Worm (Caenorhabditis elegans) whole organism, L2 larva: ENCODE measurements around the gene F58H1.2.

Experiments used
- nhr-77 ChIP-seq: fragments of 150-350 bp; optimal IDR thresholded peaks from 2 replicates; lab custom pipeline; 2014; ENCODE audit warnings: missing biosample characterization, missing genetic modification characterization
- ztf-11 ChIP-seq: sonication (generic microtip); optimal IDR thresholded peaks from 2 replicates; lab custom pipeline; 2017; ENCODE audit warnings: missing biosample characterization, missing genetic modification characterization

DNA sequence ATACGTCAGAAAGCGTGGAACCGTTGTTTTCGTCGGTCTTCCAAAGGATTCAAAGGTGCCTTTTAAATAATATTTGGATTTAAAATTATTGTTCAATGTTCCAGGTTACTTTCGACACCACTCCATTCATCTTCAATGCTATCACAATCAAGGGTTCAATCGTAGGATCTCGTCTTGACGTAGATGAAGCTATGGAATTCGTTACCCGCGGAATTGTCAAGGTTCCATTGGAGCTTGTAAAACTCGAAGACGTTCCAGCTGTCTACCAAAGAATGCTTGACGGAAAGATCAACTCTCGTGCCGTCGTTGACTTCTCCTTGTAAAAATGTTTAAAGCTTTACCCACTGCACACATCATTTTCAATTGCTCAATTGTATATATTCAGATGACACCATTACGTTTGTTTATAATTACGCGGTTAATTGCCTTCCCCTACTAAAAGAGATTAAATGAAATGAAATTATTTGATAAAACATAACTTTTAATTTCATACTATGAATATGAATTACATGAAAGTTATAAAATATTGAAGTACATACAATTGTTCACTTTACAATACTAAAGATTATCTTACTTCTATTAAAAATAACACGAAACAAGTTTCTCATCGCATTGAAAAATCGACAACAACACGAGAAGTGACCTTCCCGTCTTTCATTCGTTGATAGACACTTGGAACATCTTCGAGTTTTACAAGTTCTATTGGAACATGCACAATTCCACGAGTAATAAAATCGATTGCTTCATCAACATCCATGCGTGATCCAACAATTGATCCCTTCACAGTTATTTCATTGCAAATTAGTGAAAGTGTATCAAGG is 39.6 kb upstream of the F58H1.2 start:
- TF ChIP-seq ztf-11 (no peak), nhr-77 (tag; lab: Kevin White, UChicago) (no peak)
